Worm (Caenorhabditis elegans) whole organism, L3 larva: ENCODE results near the gene srxa-2.

Experiments used
- ZK546.5 ChIP-seq: sonication (generic microtip); optimal IDR thresholded peaks from 2 replicates; lab custom pipeline; 2017; ENCODE audit warnings: missing biosample characterization, missing genetic modification characterization
- aly-2 ChIP-seq: fragments of 150-350 bp; optimal IDR thresholded peaks from 2 replicates; lab custom pipeline; 2014; ENCODE audit warnings: missing biosample characterization, missing genetic modification characterization
- ama-1 ChIP-seq: fragments of 150-350 bp; optimal IDR thresholded peaks from 2 replicates; lab custom pipeline; 2018
- ceh-28 ChIP-seq: fragments of 150-350 bp; optimal IDR thresholded peaks from 2 replicates; lab custom pipeline; 2014; ENCODE audit warnings: missing biosample characterization, missing genetic modification reagents, missing genetic modification characterization
- ceh-82 ChIP-seq: fragments of 150-350 bp; optimal IDR thresholded peaks from 2 replicates; lab custom pipeline; 2014; ENCODE audit warnings: missing biosample characterization, missing genetic modification characterization
- ceh-9 ChIP-seq: sonication (generic microtip); optimal IDR thresholded peaks from 2 replicates; lab custom pipeline; 2018; ENCODE audit warnings: missing biosample characterization, missing genetic modification characterization
- daf-12 ChIP-seq: fragments of 150-350 bp; optimal IDR thresholded peaks from 2 replicates; lab custom pipeline; 2014; ENCODE audit warnings: missing biosample characterization, missing genetic modification reagents, missing genetic modification characterization
- egl-27 ChIP-seq: sonication (generic microtip); optimal IDR thresholded peaks from 4 replicates; lab custom pipeline; 2017; ENCODE audit warnings: missing biosample characterization, missing genetic modification reagents, missing genetic modification characterization
- egl-5 ChIP-seq: fragments of 150-350 bp; optimal IDR thresholded peaks from 2 replicates; lab custom pipeline; 2017; ENCODE audit warnings: missing biosample characterization, missing genetic modification reagents, missing genetic modification characterization, inconsistent platforms
- elt-2 ChIP-seq: sonication (generic microtip); optimal IDR thresholded peaks from 2 replicates; lab custom pipeline; 2016; ENCODE audit warnings: missing genetic modification reagents, mild to moderate bottlenecking, missing genetic modification characterization, missing compliant biosample characterization
- elt-3 ChIP-seq, 3 experiments: fragments of 150-350 bp in 1 of 3; sonication (generic microtip) in 2 of 3; optimal IDR thresholded peaks; 2 replicates in 2 of 3; 4 replicates in 1 of 3; lab custom pipeline; 2014 to 2017; ENCODE audit warnings: missing biosample characterization in 3 of 3, missing genetic modification characterization in 3 of 3
- eor-1 ChIP-seq, 2 experiments: fragments of 150-350 bp; optimal IDR thresholded peaks; 2 replicates each; lab custom pipeline; 2014 to 2018; ENCODE audit warnings: missing biosample characterization in 2 of 2, missing genetic modification characterization in 2 of 2
- fkh-10 ChIP-seq: sonication (generic microtip); optimal IDR thresholded peaks from 2 replicates; lab custom pipeline; 2017; ENCODE audit warnings: missing biosample characterization, missing genetic modification reagents, missing genetic modification characterization
- fkh-2 ChIP-seq: fragments of 150-350 bp; optimal IDR thresholded peaks from 2 replicates; lab custom pipeline; 2014; ENCODE audit warnings: missing biosample characterization, missing genetic modification reagents, missing genetic modification characterization
- fos-1 ChIP-seq: fragments of 150-350 bp; optimal IDR thresholded peaks from 2 replicates; lab custom pipeline; 2014; ENCODE audit warnings: missing biosample characterization, missing genetic modification characterization
- hmg-11 ChIP-seq: sonication (generic microtip); optimal IDR thresholded peaks from 2 replicates; lab custom pipeline; 2016; ENCODE audit warnings: missing genetic modification characterization, missing compliant biosample characterization
- jun-1 ChIP-seq: fragments of 150-350 bp; optimal IDR thresholded peaks from 2 replicates; lab custom pipeline; 2014; ENCODE audit warnings: missing biosample characterization, missing genetic modification reagents, missing genetic modification characterization
- lin-15B ChIP-seq: fragments of 150-350 bp; optimal IDR thresholded peaks from 2 replicates; lab custom pipeline; 2014; ENCODE audit warnings: missing biosample characterization, missing genetic modification characterization
- lin-39 ChIP-seq: fragments of 150-350 bp; optimal IDR thresholded peaks from 2 replicates; lab custom pipeline; 2018; ENCODE audit warnings: missing biosample characterization, missing genetic modification reagents, missing genetic modification characterization
- lsy-12 ChIP-seq: sonication (generic microtip); optimal IDR thresholded peaks from 2 replicates; lab custom pipeline; 2016; ENCODE audit warnings: mild to moderate bottlenecking, missing genetic modification characterization, missing compliant biosample characterization
- mdl-1 ChIP-seq: fragments of 150-350 bp; optimal IDR thresholded peaks from 2 replicates; lab custom pipeline; 2014; ENCODE audit warnings: missing biosample characterization, missing genetic modification characterization
- mml-1 ChIP-seq: fragments of 150-350 bp; sonication (generic microtip); optimal IDR thresholded peaks from 3 replicates; lab custom pipeline; 2014; ENCODE audit warnings: missing biosample characterization, missing genetic modification characterization
- nfya-1 ChIP-seq: sonication (generic microtip); optimal IDR thresholded peaks from 2 replicates; lab custom pipeline; 2017; ENCODE audit warnings: missing genetic modification characterization, mild to moderate bottlenecking, missing compliant biosample characterization, antibody characterized with exemption, moderate library complexity; ENCODE audit not compliant: insufficient read depth
- nhr-12 ChIP-seq: fragments of 150-350 bp; optimal IDR thresholded peaks from 2 replicates; lab custom pipeline; 2014; ENCODE audit warnings: missing biosample characterization, missing genetic modification characterization
- nhr-23 ChIP-seq: fragments of 150-350 bp; optimal IDR thresholded peaks from 2 replicates; lab custom pipeline; 2014; ENCODE audit warnings: missing biosample characterization, missing genetic modification reagents, missing genetic modification characterization
- nhr-25 ChIP-seq: sonication (generic microtip); optimal IDR thresholded peaks from 2 replicates; lab custom pipeline; 2017; ENCODE audit warnings: missing biosample characterization, missing genetic modification characterization
- nhr-28 ChIP-seq: fragments of 150-350 bp; optimal IDR thresholded peaks from 2 replicates; lab custom pipeline; 2014; ENCODE audit warnings: missing biosample characterization, missing genetic modification characterization
- nhr-43 ChIP-seq: sonication (generic microtip); optimal IDR thresholded peaks from 2 replicates; lab custom pipeline; 2016; ENCODE audit warnings: mild to moderate bottlenecking, missing genetic modification characterization, missing compliant biosample characterization; ENCODE audit not compliant: poor library complexity, severe bottlenecking
- nhr-67 ChIP-seq: fragments of 150-350 bp; optimal IDR thresholded peaks from 2 replicates; lab custom pipeline; 2014; ENCODE audit warnings: missing biosample characterization, missing genetic modification characterization
- nhr-76 ChIP-seq: fragments of 150-350 bp; sonication (generic microtip); optimal IDR thresholded peaks from 5 replicates; lab custom pipeline; 2014; ENCODE audit warnings: missing biosample characterization, missing genetic modification characterization
- nhr-77 ChIP-seq: fragments of 150-350 bp; optimal IDR thresholded peaks from 2 replicates; lab custom pipeline; 2014; ENCODE audit warnings: missing biosample characterization, missing genetic modification characterization
- pha-4 ChIP-seq: fragments of 150-350 bp; optimal IDR thresholded peaks from 2 replicates; lab custom pipeline; 2014; ENCODE audit warnings: missing biosample characterization, missing genetic modification reagents, missing genetic modification characterization
- pqm-1 ChIP-seq: fragments of 150-350 bp; optimal IDR thresholded peaks from 2 replicates; lab custom pipeline; 2017; ENCODE audit warnings: missing biosample characterization, missing genetic modification characterization, inconsistent platforms
- sea-2 ChIP-seq: fragments of 150-350 bp; sonication (generic microtip); optimal IDR thresholded peaks from 4 replicates; lab custom pipeline; 2014; ENCODE audit warnings: missing biosample characterization, missing genetic modification reagents, missing genetic modification characterization
- skn-1 ChIP-seq: fragments of 150-350 bp; optimal IDR thresholded peaks from 2 replicates; lab custom pipeline; 2014; ENCODE audit warnings: missing biosample characterization, missing genetic modification characterization
- tbx-2 ChIP-seq: sonication (generic microtip); optimal IDR thresholded peaks from 2 replicates; lab custom pipeline; 2016; ENCODE audit warnings: mild to moderate bottlenecking, missing genetic modification characterization, missing compliant biosample characterization
- unc-39 ChIP-seq: sonication (generic microtip); optimal IDR thresholded peaks from 4 replicates; lab custom pipeline; 2017; ENCODE audit warnings: missing biosample characterization, missing genetic modification characterization
- unc-62 ChIP-seq: fragments of 150-350 bp; sonication (generic microtip); optimal IDR thresholded peaks from 4 replicates; lab custom pipeline; 2014; ENCODE audit warnings: missing biosample characterization, missing genetic modification reagents, missing genetic modification characterization
- zag-1 ChIP-seq: fragments of 150-350 bp; optimal IDR thresholded peaks from 2 replicates; lab custom pipeline; 2014; ENCODE audit warnings: missing biosample characterization, missing genetic modification characterization
- ztf-4 ChIP-seq: fragments of 150-350 bp; optimal IDR thresholded peaks from 2 replicates; lab custom pipeline; 2014; ENCODE audit warnings: missing biosample characterization, missing genetic modification characterization

srxa-2 gene

DNA sequence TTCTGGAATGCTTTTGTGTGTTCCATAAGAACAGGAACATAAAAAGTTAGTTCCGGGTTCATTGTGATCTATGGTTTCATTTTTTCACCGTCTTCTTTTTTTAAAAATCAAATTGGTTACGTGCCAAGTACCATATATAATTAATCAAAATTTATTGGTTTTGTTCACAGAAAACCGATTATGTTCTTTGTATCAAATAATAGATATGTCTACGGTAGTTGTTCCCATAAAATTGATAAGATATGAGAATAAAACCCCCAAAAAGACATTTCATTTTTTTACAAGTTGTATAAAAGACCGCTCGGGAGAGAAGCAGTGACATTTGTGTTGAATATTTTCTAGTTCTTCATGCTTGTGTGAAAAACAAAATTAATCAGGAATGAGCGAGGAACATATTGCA, 42.1 kb upstream of the srxa-2 start, which contains the start of gene C10C5.5:
Gene C10C5.5 (plus strand): TSS at position 301 of the 400 bp plus-strand sequence.
- TF ChIP-seq nfya-1 (tag; lab: Kevin White, UChicago) (no peak), pqm-1 (tag; lab: Kevin White, UChicago) (no peak), egl-27 (tag; lab: Kevin White, UChicago) (no peak)

DNA sequence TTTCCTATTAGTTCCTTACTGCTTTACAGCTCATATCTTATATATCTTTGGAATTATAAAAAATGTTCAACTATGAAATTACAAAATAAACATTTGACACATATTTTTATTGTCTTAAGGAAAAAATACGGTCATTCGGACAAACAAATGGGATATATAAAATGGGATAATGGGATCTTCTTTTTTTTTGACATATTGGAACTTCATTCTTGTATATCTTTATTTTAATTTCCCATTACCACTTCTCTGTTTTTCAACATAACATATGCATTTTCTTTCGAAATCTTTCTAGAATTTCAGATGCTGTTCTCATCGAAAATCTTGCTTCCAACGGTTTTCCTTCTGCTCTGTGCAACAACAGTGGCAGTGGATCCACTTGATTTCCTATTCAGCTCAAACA, 38.4 kb upstream of the srxa-2 start, which contains the start of gene C10C5.7:
Gene C10C5.7 (plus strand): TSS at position 301 of the 400 bp plus-strand sequence.
- TF ChIP-seq ceh-9: no peak
- TF ChIP-seq lin-39 (tag; lab: Kevin White, UChicago): no peak
- no peak for TF ChIP-seq fkh-2 (tag; lab: Kevin White, UChicago)
- no peak for TF ChIP-seq nhr-25
- TF ChIP-seq ceh-82 (tag; lab: Kevin White, UChicago): no peak
- TF ChIP-seq tbx-2 (tag; lab: Kevin White, UChicago): no peak
- TF ChIP-seq nhr-43 (tag; lab: Kevin White, UChicago): no peak
- no peak for TF ChIP-seq sea-2 (GFP tag; lab: Kevin White, UChicago)
- no peak for TF ChIP-seq pqm-1 (tag; lab: Kevin White, UChicago)
- no peak for TF ChIP-seq fkh-10 (GFP tag; lab: Kevin White, UChicago)
- no peak for TF ChIP-seq lin-15B (tag; lab: Kevin White, UChicago)

DNA sequence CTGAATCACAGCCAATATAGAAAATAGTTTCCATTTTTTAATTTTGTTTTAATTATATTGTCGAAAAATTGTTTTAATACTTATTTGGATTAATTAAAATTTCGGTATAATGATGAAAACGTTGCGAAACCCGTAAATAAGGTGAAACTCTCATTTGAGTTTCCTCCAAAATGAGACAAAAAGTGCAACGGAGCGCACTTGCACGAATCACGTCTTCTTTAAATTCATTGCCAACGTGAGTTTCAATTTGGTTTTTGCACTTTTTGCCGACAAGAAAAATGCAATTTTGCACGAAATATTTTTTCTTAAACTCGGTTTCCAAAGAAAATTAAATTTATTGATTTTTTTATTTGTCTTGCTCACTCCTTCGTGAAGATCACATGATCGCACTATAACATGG, 37.2 kb upstream of the srxa-2 start, which contains the start of gene daf-15:
Gene daf-15 (plus strand): TSS at position 171 of the 400 bp plus-strand sequence.
- peak; percentile 3 for TF ChIP-seq pqm-1 (tag; lab: Kevin White, UChicago)
- TF ChIP-seq nhr-67 (tag; lab: Kevin White, UChicago): no peak
- TF ChIP-seq fkh-10 (GFP tag; lab: Kevin White, UChicago): no peak
- peak; percentile 55 for TF ChIP-seq hmg-11
- peak; percentile 28 for TF ChIP-seq ceh-28 (tag; lab: Kevin White, UChicago)
- peak; percentile 15 for TF ChIP-seq jun-1
- peak; percentile 26 for TF ChIP-seq nhr-23 (tag; lab: Kevin White, UChicago)
- no peak for TF ChIP-seq mml-1 (tag; lab: Kevin White, UChicago)
- no peak for TF ChIP-seq mdl-1
- TF ChIP-seq fkh-2 (tag; lab: Kevin White, UChicago): no peak
- TF ChIP-seq ama-1 (lab: Kevin White, UChicago): no peak
- peak; percentile 50 for TF ChIP-seq skn-1
- no peak for TF ChIP-seq nhr-28
- TF ChIP-seq fos-1: no peak
- peak; percentile 68 for TF ChIP-seq pha-4
- no peak for TF ChIP-seq zag-1 (tag; lab: Kevin White, UChicago)
- TF ChIP-seq ztf-4 (tag; lab: Kevin White, UChicago): no peak
- TF ChIP-seq nhr-12 (tag; lab: Kevin White, UChicago): no peak
- no peak for TF ChIP-seq egl-27 (tag; lab: Kevin White, UChicago)
- no peak for TF ChIP-seq nhr-77
- no peak for TF ChIP-seq unc-62 (GFP tag; lab: Kevin White, UChicago)
- no peak for TF ChIP-seq sea-2 (GFP tag; lab: Kevin White, UChicago)
- TF ChIP-seq ZK546.5 (tag; lab: Kevin White, UChicago): no peak
- TF ChIP-seq lsy-12 (tag; lab: Kevin White, UChicago): no peak
- TF ChIP-seq elt-2: peak; percentile 9
- TF ChIP-seq lin-15B (tag; lab: Kevin White, UChicago): peak; percentile 70
- no peak for TF ChIP-seq daf-12 (tag; lab: Kevin White, UChicago)
- no peak for TF ChIP-seq ceh-9
- peak; percentile 47 for TF ChIP-seq egl-5
- no peak for TF ChIP-seq aly-2 (tag; lab: Kevin White, UChicago)
- no peak for TF ChIP-seq nhr-76 (tag; lab: Kevin White, UChicago)
- no peak for TF ChIP-seq ceh-82 (tag; lab: Kevin White, UChicago)
- no peak for TF ChIP-seq eor-1 (tag; optimal IDR thresholded peaks at IDR 0.05; lab: Kevin White, UChicago)
- peak; percentile 26 for TF ChIP-seq nhr-25
- no peak for TF ChIP-seq elt-3 (tag; optimal IDR thresholded peaks at IDR 0.05; lab: Kevin White, UChicago)
- no peak for TF ChIP-seq unc-39 (tag; lab: Kevin White, UChicago)
